Fruit fly (Drosophila melanogaster): ENCODE results near the gene CG13724.

- TF ChIP-seq h (optimal IDR thresholded peaks at IDR 0.05) (no peak), psq (optimal IDR thresholded peaks at IDR 0.05) (no peak), Myc (optimal IDR thresholded peaks at IDR 0.05) (no peak), Sin3A (optimal IDR thresholded peaks at IDR 0.05) (no peak), ttk (optimal IDR thresholded peaks at IDR 0.05) (no peak), insv (optimal IDR thresholded peaks at IDR 0.05) (no peak)
These were observed 6.4 kb downstream of the CG13724 start, which contains the start of gene Or74a for dm6 chr3L:17329069-17329468.

Data from Kc167 (cell line).